Worm (Caenorhabditis elegans): ENCODE results near the gene bus-8A.
A peak's percentile ranks its signal among the peaks of the same experiment; 100 is the strongest.

bus-8A gene

DNA sequence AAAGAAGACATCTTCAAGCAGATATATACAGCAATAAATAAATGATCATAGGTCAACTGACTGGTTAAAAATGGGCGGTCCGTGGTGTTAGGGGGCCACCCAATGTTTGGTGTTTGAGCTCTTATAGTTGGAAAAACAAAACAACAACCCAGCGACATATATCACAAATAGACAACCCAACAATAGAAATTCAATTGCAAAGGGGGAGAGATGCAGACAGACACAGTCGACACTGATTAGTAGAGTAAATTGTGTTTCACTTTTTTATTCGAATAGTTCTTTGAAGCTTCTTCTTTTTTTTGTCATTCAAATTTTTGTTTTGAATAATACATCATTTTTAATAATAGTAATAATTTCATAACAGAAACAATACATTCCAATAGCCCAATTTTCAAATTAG, 22.7 kb downstream of the bus-8A start:
- TF ChIP-seq lin-14 (GFP tag; optimal IDR thresholded peaks at IDR 0.05), result peak; percentile 69
- no peak for TF ChIP-seq swsn-7 (tag; optimal IDR thresholded peaks at IDR 0.05)
- peak in 1 of 2 experiments; percentile 7 for TF ChIP-seq lsy-2 (tag; optimal IDR thresholded peaks at IDR 0.05)
- no peak for TF ChIP-seq sox-4 (tag; optimal IDR thresholded peaks at IDR 0.05)
- TF ChIP-seq nhr-71 (tag; optimal IDR thresholded peaks at IDR 0.05), result peak; percentile 30
- peak; percentile 32 for TF ChIP-seq fkh-10 (GFP tag; optimal IDR thresholded peaks at IDR 0.05)
- peak; percentile 54 for TF ChIP-seq ces-1 (GFP tag; optimal IDR thresholded peaks at IDR 0.05)
- TF ChIP-seq elt-2 (tag; optimal IDR thresholded peaks at IDR 0.05), result no peak

DNA sequence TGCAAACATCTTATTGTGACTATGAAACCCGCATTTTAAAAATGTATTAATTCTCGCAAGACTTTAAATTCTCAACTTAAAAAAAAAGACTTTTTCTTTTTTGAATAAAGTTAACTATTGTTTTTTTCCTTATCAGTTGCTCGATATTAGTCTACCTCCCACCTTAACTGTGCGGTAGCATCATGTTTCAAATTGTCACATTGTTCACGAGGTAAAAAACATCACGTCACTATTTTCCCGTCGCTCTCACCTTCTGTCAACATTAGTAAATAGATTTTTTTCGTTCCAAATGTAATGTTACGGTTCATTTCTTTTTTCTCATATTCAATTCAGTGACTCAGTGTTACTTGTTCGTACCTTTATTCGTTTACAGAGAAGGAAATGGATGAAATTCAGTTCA, 23.6 kb downstream of the bus-8A start:
- TF ChIP-seq ceh-63 (GFP tag; optimal IDR thresholded peaks at IDR 0.05), result no peak
- TF ChIP-seq nhr-84 (tag; optimal IDR thresholded peaks at IDR 0.05), result no peak
- peak; percentile 67 for TF ChIP-seq nhr-85 (tag)
- no peak for TF ChIP-seq egl-13 (tag; optimal IDR thresholded peaks at IDR 0.05)
- TF ChIP-seq nhr-20 (tag; optimal IDR thresholded peaks at IDR 0.05), result peak; percentile 29
- peak; percentile 13 for TF ChIP-seq nhr-71 (tag; optimal IDR thresholded peaks at IDR 0.05)
- TF ChIP-seq lin-14 (GFP tag; optimal IDR thresholded peaks at IDR 0.05), result peak; percentile 27
- no peak for TF ChIP-seq tlp-1 (tag; optimal IDR thresholded peaks at IDR 0.05)

DNA sequence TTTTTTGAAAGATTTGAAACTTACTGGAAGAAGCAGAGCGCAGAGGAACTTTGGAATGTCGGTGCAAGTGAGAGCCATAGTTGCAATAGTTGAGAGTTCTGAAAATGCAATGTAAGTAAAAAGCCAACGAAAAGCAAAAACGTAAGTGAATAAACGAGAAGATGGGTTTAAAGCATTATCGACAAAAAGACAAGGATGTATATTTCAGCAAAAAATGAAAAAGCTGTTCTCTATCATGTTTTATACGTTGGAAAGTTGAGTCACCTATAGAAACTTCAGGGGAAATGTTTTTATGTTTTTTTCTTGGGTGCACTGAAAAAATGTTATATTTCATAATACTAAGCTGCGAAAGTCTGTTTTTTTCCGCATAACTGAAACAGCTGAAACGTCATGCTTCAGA, 24.3 kb downstream of the bus-8A start, which contains the start of gene T23F2.5:
Gene T23F2.5, minus strand, starts transcription at position 101 of the 400 bp plus-strand sequence.
- no peak for TF ChIP-seq ces-1 (GFP tag; optimal IDR thresholded peaks at IDR 0.05)
- no peak for TF ChIP-seq tbx-2 (tag; optimal IDR thresholded peaks at IDR 0.05)
- no peak for TF ChIP-seq lin-13 (GFP tag; optimal IDR thresholded peaks at IDR 0.05)
- TF ChIP-seq fkh-8 (tag; optimal IDR thresholded peaks at IDR 0.05), result peak; percentile 13
- no peak for TF ChIP-seq swsn-7 (tag; optimal IDR thresholded peaks at IDR 0.05)
- TF ChIP-seq efl-1 (optimal IDR thresholded peaks at IDR 0.05), result no peak
- peak in 1 of 2 experiments; percentile 56 for TF ChIP-seq efl-1 (GFP tag; optimal IDR thresholded peaks at IDR 0.05 in 1 of 2)

DNA sequence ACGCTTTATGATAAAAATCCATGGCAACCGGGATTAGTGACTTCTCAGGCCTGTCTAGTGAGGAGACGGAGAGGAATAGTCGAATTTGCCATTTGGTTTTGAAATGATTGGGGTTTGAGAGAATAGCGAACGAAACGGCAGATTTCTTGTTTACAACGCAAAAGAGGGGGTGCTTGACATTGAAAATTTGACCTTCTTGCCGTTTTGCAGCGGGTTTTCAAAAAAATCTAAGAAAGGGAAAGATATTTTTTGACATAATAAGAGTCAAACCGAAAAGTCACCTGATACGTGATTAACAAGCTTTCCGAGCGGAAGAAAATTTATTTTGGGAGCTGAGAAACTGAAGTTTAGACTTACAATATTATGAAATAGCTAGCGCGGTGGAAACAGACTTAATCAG, 25.1 kb downstream of the bus-8A start:
- TF ChIP-seq unc-98 (GFP tag; IDR thresholded peaks at IDR 0.05), result no peak
- TF ChIP-seq lin-14 (GFP tag; optimal IDR thresholded peaks at IDR 0.05), result peak; percentile 55
- TF ChIP-seq jun-1 (tag; optimal IDR thresholded peaks at IDR 0.05), result peak; percentile 9
- TF ChIP-seq snu-23 (GFP tag; optimal IDR thresholded peaks at IDR 0.05), result peak; percentile 4
- TF ChIP-seq aha-1 (tag; optimal IDR thresholded peaks at IDR 0.05), result no peak
- TF ChIP-seq zip-4 (GFP tag; optimal IDR thresholded peaks at IDR 0.05), result peak; percentile 24
- peak; percentile 6 for TF ChIP-seq nhr-20 (tag; optimal IDR thresholded peaks at IDR 0.05)
- TF ChIP-seq dpl-1 (GFP tag; optimal IDR thresholded peaks at IDR 0.05), result peak in 1 of 3 experiments; percentile 1
- TF ChIP-seq ceh-8 (GFP tag; optimal IDR thresholded peaks at IDR 0.05), result no peak
- TF ChIP-seq pag-3 (tag; optimal IDR thresholded peaks at IDR 0.05; ENCODE audit: borderline replicate concordance, insufficient read depth), result no peak
- peak; percentile 28 for TF ChIP-seq fkh-8 (tag; optimal IDR thresholded peaks at IDR 0.05)
- no peak for TF ChIP-seq nhr-47 (tag; optimal IDR thresholded peaks at IDR 0.05)
- peak; percentile 20 for TF ChIP-seq blmp-1 (tag; optimal IDR thresholded peaks at IDR 0.05)
- no peak for TF ChIP-seq egl-27 (tag; optimal IDR thresholded peaks at IDR 0.05)
- no peak for TF ChIP-seq efl-1 (optimal IDR thresholded peaks at IDR 0.05)
- peak in 1 of 2 experiments; percentile 2 for TF ChIP-seq efl-1 (GFP tag; optimal IDR thresholded peaks at IDR 0.05 in 1 of 2)
- peak; percentile 81 for TF ChIP-seq nhr-85 (tag)
- TF ChIP-seq nhr-71 (tag; optimal IDR thresholded peaks at IDR 0.05), result peak; percentile 17
- no peak for TF ChIP-seq nhr-76 (tag; optimal IDR thresholded peaks at IDR 0.05)
- TF ChIP-seq nhr-11 (tag; optimal IDR thresholded peaks at IDR 0.05), result no peak

DNA sequence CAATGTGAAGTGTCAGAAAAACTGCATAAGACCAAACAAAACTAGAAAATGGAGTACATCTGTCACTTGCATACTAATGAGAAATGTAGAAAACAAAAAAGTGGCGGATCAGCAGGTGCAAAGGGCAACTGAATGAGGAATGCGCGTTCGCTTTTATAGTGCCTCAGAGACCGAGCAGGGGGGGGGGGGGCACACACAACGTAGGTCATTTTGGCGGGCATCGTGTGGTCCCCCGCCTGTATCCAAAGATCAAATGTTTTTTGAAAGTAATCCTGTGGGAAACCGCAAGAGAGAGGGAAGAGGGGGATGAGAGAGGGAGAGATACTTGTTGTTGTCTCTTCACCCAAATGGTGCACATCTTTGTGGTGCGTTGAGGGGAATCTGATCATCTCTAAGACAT, 25.6 kb downstream of the bus-8A start:
- TF ChIP-seq nhr-85 (tag) (peak; percentile 32), nhr-90 (tag; optimal IDR thresholded peaks at IDR 0.05; ENCODE audit: poor library complexity) (no peak), alr-1 (tag; optimal IDR thresholded peaks at IDR 0.05; ENCODE audit: borderline replicate concordance) (no peak), sptf-1 (tag; optimal IDR thresholded peaks at IDR 0.05) (no peak), efl-1 (optimal IDR thresholded peaks at IDR 0.05) (no peak), efl-1 (GFP tag; optimal IDR thresholded peaks at IDR 0.05 in 1 of 2) (peak in 1 of 2 experiments; percentile 56)

Data from whole organism, L1 larva.